Worm (Caenorhabditis elegans) whole organism, L3 larva: ENCODE results near the gene AC7.3.

Experiments
- R02D3.7 ChIP-seq: fragments of 150-350 bp; optimal IDR thresholded peaks from 2 replicates; lab custom pipeline; 2014; ENCODE audit warnings: missing biosample characterization, missing genetic modification characterization
- ZK546.5 ChIP-seq: sonication (generic microtip); optimal IDR thresholded peaks from 2 replicates; lab custom pipeline; 2017; ENCODE audit warnings: missing biosample characterization, missing genetic modification characterization
- aly-2 ChIP-seq: fragments of 150-350 bp; optimal IDR thresholded peaks from 2 replicates; lab custom pipeline; 2014; ENCODE audit warnings: missing biosample characterization, missing genetic modification characterization
- ama-1 ChIP-seq: fragments of 150-350 bp; optimal IDR thresholded peaks from 2 replicates; lab custom pipeline; 2018
- ceh-16 ChIP-seq: sonication (generic microtip); optimal IDR thresholded peaks from 2 replicates; lab custom pipeline; 2017; ENCODE audit warnings: missing biosample characterization, missing genetic modification characterization
- ceh-28 ChIP-seq: fragments of 150-350 bp; optimal IDR thresholded peaks from 2 replicates; lab custom pipeline; 2014; ENCODE audit warnings: missing biosample characterization, missing genetic modification reagents, missing genetic modification characterization
- ceh-82 ChIP-seq: fragments of 150-350 bp; optimal IDR thresholded peaks from 2 replicates; lab custom pipeline; 2014; ENCODE audit warnings: missing biosample characterization, missing genetic modification characterization
- daf-12 ChIP-seq: fragments of 150-350 bp; optimal IDR thresholded peaks from 2 replicates; lab custom pipeline; 2014; ENCODE audit warnings: missing biosample characterization, missing genetic modification reagents, missing genetic modification characterization
- egl-27 ChIP-seq: sonication (generic microtip); optimal IDR thresholded peaks from 4 replicates; lab custom pipeline; 2017; ENCODE audit warnings: missing biosample characterization, missing genetic modification reagents, missing genetic modification characterization
- egl-5 ChIP-seq: fragments of 150-350 bp; optimal IDR thresholded peaks from 2 replicates; lab custom pipeline; 2017; ENCODE audit warnings: missing biosample characterization, missing genetic modification reagents, missing genetic modification characterization, inconsistent platforms
- elt-2 ChIP-seq: sonication (generic microtip); optimal IDR thresholded peaks from 2 replicates; lab custom pipeline; 2016; ENCODE audit warnings: missing genetic modification reagents, mild to moderate bottlenecking, missing genetic modification characterization, missing compliant biosample characterization
- elt-3 ChIP-seq, 3 experiments: fragments of 150-350 bp in 1 of 3; sonication (generic microtip) in 2 of 3; optimal IDR thresholded peaks; 2 replicates in 2 of 3; 4 replicates in 1 of 3; lab custom pipeline; 2014 to 2017; ENCODE audit warnings: missing biosample characterization in 3 of 3, missing genetic modification characterization in 3 of 3
- fkh-10 ChIP-seq: sonication (generic microtip); optimal IDR thresholded peaks from 2 replicates; lab custom pipeline; 2017; ENCODE audit warnings: missing biosample characterization, missing genetic modification reagents, missing genetic modification characterization
- fkh-2 ChIP-seq: fragments of 150-350 bp; optimal IDR thresholded peaks from 2 replicates; lab custom pipeline; 2014; ENCODE audit warnings: missing biosample characterization, missing genetic modification reagents, missing genetic modification characterization
- hmg-11 ChIP-seq: sonication (generic microtip); optimal IDR thresholded peaks from 2 replicates; lab custom pipeline; 2016; ENCODE audit warnings: missing genetic modification characterization, missing compliant biosample characterization
- jun-1 ChIP-seq: fragments of 150-350 bp; optimal IDR thresholded peaks from 2 replicates; lab custom pipeline; 2014; ENCODE audit warnings: missing biosample characterization, missing genetic modification reagents, missing genetic modification characterization
- lin-15B ChIP-seq: fragments of 150-350 bp; optimal IDR thresholded peaks from 2 replicates; lab custom pipeline; 2014; ENCODE audit warnings: missing biosample characterization, missing genetic modification characterization
- lin-39 ChIP-seq: fragments of 150-350 bp; optimal IDR thresholded peaks from 2 replicates; lab custom pipeline; 2018; ENCODE audit warnings: missing biosample characterization, missing genetic modification reagents, missing genetic modification characterization
- lsy-12 ChIP-seq: sonication (generic microtip); optimal IDR thresholded peaks from 2 replicates; lab custom pipeline; 2016; ENCODE audit warnings: mild to moderate bottlenecking, missing genetic modification characterization, missing compliant biosample characterization
- mdl-1 ChIP-seq: fragments of 150-350 bp; optimal IDR thresholded peaks from 2 replicates; lab custom pipeline; 2014; ENCODE audit warnings: missing biosample characterization, missing genetic modification characterization
- mml-1 ChIP-seq: fragments of 150-350 bp; sonication (generic microtip); optimal IDR thresholded peaks from 3 replicates; lab custom pipeline; 2014; ENCODE audit warnings: missing biosample characterization, missing genetic modification characterization
- nfya-1 ChIP-seq: sonication (generic microtip); optimal IDR thresholded peaks from 2 replicates; lab custom pipeline; 2017; ENCODE audit warnings: missing genetic modification characterization, mild to moderate bottlenecking, missing compliant biosample characterization, antibody characterized with exemption, moderate library complexity; ENCODE audit not compliant: insufficient read depth
- nhr-23 ChIP-seq: fragments of 150-350 bp; optimal IDR thresholded peaks from 2 replicates; lab custom pipeline; 2014; ENCODE audit warnings: missing biosample characterization, missing genetic modification reagents, missing genetic modification characterization
- nhr-237 ChIP-seq: fragments of 150-350 bp; optimal IDR thresholded peaks from 2 replicates; lab custom pipeline; 2014; ENCODE audit warnings: missing biosample characterization, missing genetic modification characterization
- nhr-25 ChIP-seq: sonication (generic microtip); optimal IDR thresholded peaks from 2 replicates; lab custom pipeline; 2017; ENCODE audit warnings: missing biosample characterization, missing genetic modification characterization
- nhr-28 ChIP-seq: fragments of 150-350 bp; optimal IDR thresholded peaks from 2 replicates; lab custom pipeline; 2014; ENCODE audit warnings: missing biosample characterization, missing genetic modification characterization
- nhr-76 ChIP-seq: fragments of 150-350 bp; sonication (generic microtip); optimal IDR thresholded peaks from 5 replicates; lab custom pipeline; 2014; ENCODE audit warnings: missing biosample characterization, missing genetic modification characterization
- pha-4 ChIP-seq: fragments of 150-350 bp; optimal IDR thresholded peaks from 2 replicates; lab custom pipeline; 2014; ENCODE audit warnings: missing biosample characterization, missing genetic modification reagents, missing genetic modification characterization
- pqm-1 ChIP-seq: fragments of 150-350 bp; optimal IDR thresholded peaks from 2 replicates; lab custom pipeline; 2017; ENCODE audit warnings: missing biosample characterization, missing genetic modification characterization, inconsistent platforms
- sea-2 ChIP-seq: fragments of 150-350 bp; sonication (generic microtip); optimal IDR thresholded peaks from 4 replicates; lab custom pipeline; 2014; ENCODE audit warnings: missing biosample characterization, missing genetic modification reagents, missing genetic modification characterization
- skn-1 ChIP-seq: fragments of 150-350 bp; optimal IDR thresholded peaks from 2 replicates; lab custom pipeline; 2014; ENCODE audit warnings: missing biosample characterization, missing genetic modification characterization
- tbx-2 ChIP-seq: sonication (generic microtip); optimal IDR thresholded peaks from 2 replicates; lab custom pipeline; 2016; ENCODE audit warnings: mild to moderate bottlenecking, missing genetic modification characterization, missing compliant biosample characterization
- unc-39 ChIP-seq: sonication (generic microtip); optimal IDR thresholded peaks from 4 replicates; lab custom pipeline; 2017; ENCODE audit warnings: missing biosample characterization, missing genetic modification characterization
- unc-62 ChIP-seq: fragments of 150-350 bp; sonication (generic microtip); optimal IDR thresholded peaks from 4 replicates; lab custom pipeline; 2014; ENCODE audit warnings: missing biosample characterization, missing genetic modification reagents, missing genetic modification characterization
- zag-1 ChIP-seq: fragments of 150-350 bp; optimal IDR thresholded peaks from 2 replicates; lab custom pipeline; 2014; ENCODE audit warnings: missing biosample characterization, missing genetic modification characterization
- ztf-11 ChIP-seq: fragments of 150-350 bp; optimal IDR thresholded peaks from 2 replicates; lab custom pipeline; 2014; ENCODE audit warnings: missing biosample characterization, missing genetic modification characterization
- ztf-4 ChIP-seq: fragments of 150-350 bp; optimal IDR thresholded peaks from 2 replicates; lab custom pipeline; 2014; ENCODE audit warnings: missing biosample characterization, missing genetic modification characterization

AC7.3 gene

DNA sequence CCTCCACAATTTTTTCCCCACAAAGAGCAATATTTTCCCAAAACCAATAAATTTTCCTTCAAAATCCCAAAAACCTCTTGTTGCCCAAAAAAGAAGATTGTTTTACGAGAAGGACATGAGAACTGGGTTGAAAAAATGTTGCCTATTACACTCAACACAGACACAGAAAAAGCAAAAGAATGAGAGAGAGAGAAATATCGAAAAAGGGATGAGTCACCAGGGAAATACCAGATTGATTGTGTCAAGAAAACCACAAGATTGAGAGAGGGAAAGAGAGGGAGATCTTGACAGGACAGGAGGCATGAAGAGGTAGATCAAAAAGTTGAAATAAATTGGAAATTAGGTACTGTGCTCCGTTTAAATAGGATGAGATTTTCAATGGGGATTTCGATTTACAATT is 23.2 kb downstream of the AC7.3 start:
- peak; percentile 25 for TF ChIP-seq nhr-23 (tag; lab: Kevin White, UChicago)
- TF ChIP-seq nhr-28 (tag; lab: Kevin White, UChicago) = no peak
- TF ChIP-seq nhr-76 (tag; lab: Kevin White, UChicago) = no peak
- no peak for TF ChIP-seq lin-15B (tag; lab: Kevin White, UChicago)
- TF ChIP-seq nfya-1 = no peak
- TF ChIP-seq ztf-11 (tag; lab: Kevin White, UChicago) = no peak
- peak; percentile 5 for TF ChIP-seq ama-1
- no peak for TF ChIP-seq mdl-1 (tag; lab: Kevin White, UChicago)
- TF ChIP-seq zag-1 (tag; lab: Kevin White, UChicago) = no peak
- no peak for TF ChIP-seq hmg-11 (tag; lab: Kevin White, UChicago)
- no peak for TF ChIP-seq ceh-28 (tag; lab: Kevin White, UChicago)
- TF ChIP-seq aly-2 (tag; lab: Kevin White, UChicago) = no peak
- TF ChIP-seq egl-27 (tag; lab: Kevin White, UChicago) = no peak
- no peak for TF ChIP-seq ceh-82 (tag; lab: Kevin White, UChicago)
- TF ChIP-seq nhr-25 (tag; lab: Kevin White, UChicago) = peak; percentile 59
- TF ChIP-seq, all 47 proteins: peak for 3

DNA sequence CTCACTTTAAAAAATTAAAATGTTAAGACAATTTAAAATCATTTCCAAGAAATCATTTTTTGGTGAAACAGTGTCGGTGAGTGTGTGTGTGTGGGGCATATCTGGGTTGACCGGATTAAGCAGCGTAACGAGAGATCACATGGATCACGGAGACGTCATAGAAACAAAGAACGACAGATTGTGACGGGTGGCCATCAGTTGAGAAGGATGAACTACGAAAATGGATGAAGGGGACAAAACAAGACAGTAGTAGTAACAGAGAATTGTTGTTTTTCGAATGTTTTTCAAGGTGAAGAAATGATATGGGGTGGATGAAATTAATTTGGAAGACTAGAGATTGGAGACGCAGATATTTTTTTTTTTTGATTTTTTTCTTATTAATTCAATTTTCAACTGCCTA is 24.9 kb downstream of the AC7.3 start:
- TF ChIP-seq nhr-25 (tag; lab: Kevin White, UChicago) = peak; percentile 41
- TF ChIP-seq sea-2 (GFP tag; lab: Kevin White, UChicago) = no peak
- no peak for TF ChIP-seq jun-1 (tag; lab: Kevin White, UChicago)
- no peak for TF ChIP-seq skn-1 (tag; lab: Kevin White, UChicago)
- no peak for TF ChIP-seq pha-4 (tag; lab: Kevin White, UChicago)
- TF ChIP-seq fkh-10 (GFP tag; lab: Kevin White, UChicago) = no peak
- TF ChIP-seq unc-39 (tag; lab: Kevin White, UChicago) = no peak
- no peak for TF ChIP-seq ceh-82 (tag; lab: Kevin White, UChicago)
- no peak for TF ChIP-seq ztf-4 (tag; lab: Kevin White, UChicago)
- TF ChIP-seq R02D3.7 (tag; lab: Kevin White, UChicago) = no peak
- peak; percentile 63 for TF ChIP-seq nhr-23 (tag; lab: Kevin White, UChicago)
- TF ChIP-seq elt-2 = no peak
- no peak for TF ChIP-seq egl-5
- no peak for TF ChIP-seq ceh-16

DNA sequence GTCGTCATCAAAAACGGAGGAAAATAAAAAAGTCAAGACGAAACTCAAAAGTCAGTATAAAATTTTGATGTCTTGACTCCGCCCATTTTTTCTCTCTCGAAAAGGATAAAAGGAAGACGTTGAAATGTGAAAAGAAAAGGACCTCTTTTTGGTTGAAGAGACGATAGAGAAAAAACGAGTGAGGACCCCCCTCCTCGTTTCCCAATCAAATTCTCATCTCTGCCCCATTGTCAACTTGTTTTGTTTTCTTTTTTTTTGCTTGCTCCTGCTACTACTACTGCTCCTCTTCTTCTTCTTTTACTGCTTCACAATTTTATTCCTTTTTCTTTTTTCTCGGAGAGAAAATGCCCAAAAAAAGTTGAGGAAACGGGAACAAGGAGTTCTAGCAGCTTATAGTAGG is 26.2 kb downstream of the AC7.3 start:
- TF ChIP-seq R02D3.7 (tag; lab: Kevin White, UChicago) (no peak), nhr-237 (no peak), aly-2 (tag; lab: Kevin White, UChicago) (no peak), ama-1 (peak; percentile 13), daf-12 (tag; lab: Kevin White, UChicago) (no peak), fkh-10 (GFP tag; lab: Kevin White, UChicago) (peak; percentile 90), elt-3 (tag; optimal IDR thresholded peaks at IDR 0.05; lab: Kevin White, UChicago) (no peak), nfya-1 (peak; percentile 43), lsy-12 (tag; lab: Kevin White, UChicago) (no peak), elt-2 (no peak), lin-39 (tag; lab: Kevin White, UChicago) (peak; percentile 43)

DNA sequence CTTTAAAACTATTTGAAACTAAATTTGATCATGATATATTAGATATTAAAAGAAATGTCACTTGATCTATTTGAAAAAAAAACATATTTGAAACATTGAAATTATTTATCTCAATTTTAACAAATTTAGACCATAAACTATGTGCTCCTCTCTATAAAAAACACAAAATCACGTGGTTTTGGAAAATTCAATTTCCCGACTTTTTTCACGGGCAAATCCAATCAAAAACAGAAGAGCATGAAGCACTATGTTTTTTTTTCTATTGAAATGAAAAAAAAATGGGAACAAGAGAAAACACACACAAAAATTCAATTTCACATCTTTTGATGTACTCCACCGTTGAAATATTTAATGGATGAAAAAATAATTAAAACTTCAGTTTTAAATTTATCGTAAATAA is 27.6 kb downstream of the AC7.3 start:
- TF ChIP-seq fkh-10 (GFP tag; lab: Kevin White, UChicago) (peak; percentile 52), egl-5 (no peak)

DNA sequence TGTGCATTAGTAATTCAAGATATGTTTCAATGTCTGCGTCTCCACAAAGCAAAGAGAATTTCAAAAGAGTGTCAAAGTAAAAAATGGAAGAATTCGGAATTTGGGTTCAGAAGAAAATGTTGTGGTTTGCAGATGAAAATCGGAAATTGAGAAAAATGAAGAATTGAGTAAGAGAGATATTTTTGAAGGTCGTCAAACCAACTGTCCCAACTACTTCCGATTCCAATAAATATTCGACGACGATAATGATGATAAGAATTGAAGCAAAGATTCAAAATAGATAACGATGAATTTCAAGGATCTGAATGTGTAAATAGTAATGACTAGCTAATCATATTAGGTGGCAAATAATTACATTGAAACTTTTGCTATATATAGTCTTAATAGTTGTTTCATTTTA is 28.3 kb downstream of the AC7.3 start:
- no peak for TF ChIP-seq ama-1
- TF ChIP-seq elt-3 (tag; optimal IDR thresholded peaks at IDR 0.05; lab: Kevin White, UChicago) = peak in 1 of 3 experiments; percentile 28
- TF ChIP-seq, all 47 proteins: peak for 1

DNA sequence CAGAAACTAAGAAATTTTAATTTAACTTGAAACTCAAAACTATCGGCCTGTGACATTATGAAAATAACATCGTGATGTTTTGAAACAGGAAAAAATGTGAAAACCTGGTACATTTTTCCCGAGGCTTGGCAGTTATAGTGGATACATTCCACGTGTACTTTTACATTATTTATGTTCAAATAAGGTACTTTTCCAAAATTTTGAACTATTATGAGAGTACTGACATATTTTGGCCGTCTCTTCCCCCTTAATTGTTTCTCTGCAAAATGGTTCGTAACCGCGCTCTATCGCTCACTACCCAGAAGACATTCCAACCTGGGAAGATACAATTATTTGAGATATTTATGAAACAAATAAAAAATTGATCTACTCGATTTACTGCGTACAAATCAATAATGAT is 38.2 kb downstream of the AC7.3 start, which contains the start of gene C24D10.5:
Gene C24D10.5 (plus strand): TSS at position 301 of the 400 bp plus-strand sequence.
- no peak for TF ChIP-seq pqm-1 (tag; lab: Kevin White, UChicago)
- no peak for TF ChIP-seq tbx-2 (tag; lab: Kevin White, UChicago)
- no peak for TF ChIP-seq fkh-2 (tag; lab: Kevin White, UChicago)
- no peak for TF ChIP-seq mml-1
- no peak for TF ChIP-seq nhr-25 (tag; lab: Kevin White, UChicago)
- no peak for TF ChIP-seq ZK546.5 (tag; lab: Kevin White, UChicago)
- no peak for TF ChIP-seq unc-62 (GFP tag; lab: Kevin White, UChicago)
- no peak for TF ChIP-seq ceh-16
